Worm (Caenorhabditis elegans) whole organism, mixed stage, embryonic: ENCODE data around the gene cyp-14A5.
"Not testable (repeated sequence)": the region's sequence is repeated elsewhere in the genome, so short reads cannot be mapped to it uniquely, and the experiment has no call there.

Experiments
- bed-3 ChIP-seq: fragments of 200-800 bp; sonication (Bioruptor generic); optimal IDR thresholded peaks from 3 replicates; lab custom pipeline; 2018; ENCODE audit warnings: mild to moderate bottlenecking, missing genetic modification characterization, moderate library complexity, missing compliant biosample characterization
- blmp-1 ChIP-seq: fragments of 150-350 bp; optimal IDR thresholded peaks from 2 replicates; lab custom pipeline; 2014; ENCODE audit warnings: missing biosample characterization, missing genetic modification characterization
- ceh-39 ChIP-seq: fragments of 150-350 bp; optimal IDR thresholded peaks from 2 replicates; lab custom pipeline; 2014; ENCODE audit warnings: missing biosample characterization, missing genetic modification characterization
- ceh-43 ChIP-seq: fragments of 200-800 bp; sonication (Bioruptor generic); optimal IDR thresholded peaks from 2 replicates; lab custom pipeline; 2018; ENCODE audit warnings: mild to moderate bottlenecking, missing genetic modification characterization, moderate library complexity, missing compliant biosample characterization
- ceh-83 ChIP-seq: fragments of 200-800 bp; sonication (Bioruptor generic); optimal IDR thresholded peaks from 2 replicates; lab custom pipeline; 2018; ENCODE audit warnings: mild to moderate bottlenecking, missing genetic modification characterization, missing compliant biosample characterization
- ces-1 ChIP-seq: fragments of 150-350 bp; optimal IDR thresholded peaks from 2 replicates; lab custom pipeline; 2014; ENCODE audit warnings: missing biosample characterization, missing genetic modification reagents, missing genetic modification characterization
- cnd-1 ChIP-seq: fragments of 200-800 bp; sonication (Bioruptor generic); optimal IDR thresholded peaks from 2 replicates; lab custom pipeline; 2018; ENCODE audit warnings: mild to moderate bottlenecking, missing genetic modification characterization, missing compliant biosample characterization
- drap-1 ChIP-seq: fragments of 200-800 bp; sonication (Bioruptor generic); optimal IDR thresholded peaks from 3 replicates; lab custom pipeline; 2018; ENCODE audit warnings: mild to moderate bottlenecking, missing genetic modification characterization, missing compliant biosample characterization
- elt-1 ChIP-seq: sonication (generic microtip); optimal IDR thresholded peaks from 2 replicates; lab custom pipeline; 2017; ENCODE audit warnings: missing genetic modification characterization, mild to moderate bottlenecking, missing compliant biosample characterization, antibody characterized with exemption, moderate library complexity, borderline replicate concordance; ENCODE audit not compliant: insufficient read depth
- flh-1 ChIP-seq: fragments of 200-800 bp; sonication (Bioruptor generic); optimal IDR thresholded peaks from 2 replicates; lab custom pipeline; 2018; ENCODE audit warnings: mild to moderate bottlenecking, missing genetic modification characterization, moderate library complexity, missing compliant biosample characterization
- ham-2 ChIP-seq: fragments of 200-800 bp; sonication (Bioruptor generic); optimal IDR thresholded peaks from 2 replicates; lab custom pipeline; 2018; ENCODE audit warnings: mild to moderate bottlenecking, missing genetic modification characterization, missing compliant biosample characterization
- hlh-1 ChIP-seq: fragments of 150-350 bp; optimal IDR thresholded peaks from 2 replicates; lab custom pipeline; 2014; ENCODE audit warnings: missing biosample characterization, missing genetic modification reagents, missing genetic modification characterization
- lin-13 ChIP-seq: fragments of 150-350 bp; optimal IDR thresholded peaks from 2 replicates; lab custom pipeline; 2014; ENCODE audit warnings: missing biosample characterization, missing genetic modification characterization
- lin-32 ChIP-seq: fragments of 200-800 bp; sonication (Bioruptor generic); optimal IDR thresholded peaks from 2 replicates; lab custom pipeline; 2018; ENCODE audit warnings: mild to moderate bottlenecking, missing genetic modification characterization, missing compliant biosample characterization
- mab-5 ChIP-seq: fragments of 150-350 bp; optimal IDR thresholded peaks from 2 replicates; lab custom pipeline; 2014; ENCODE audit warnings: missing biosample characterization, missing genetic modification characterization
- mep-1 ChIP-seq: fragments of 150-350 bp; optimal IDR thresholded peaks from 2 replicates; lab custom pipeline; 2017; ENCODE audit warnings: missing biosample characterization, missing genetic modification reagents, missing genetic modification characterization, inconsistent platforms
- nhr-12 ChIP-seq: fragments of 150-350 bp; optimal IDR thresholded peaks from 2 replicates; lab custom pipeline; 2014; ENCODE audit warnings: missing biosample characterization, missing genetic modification characterization
- nhr-237 ChIP-seq: fragments of 150-350 bp; optimal IDR thresholded peaks from 2 replicates; lab custom pipeline; 2014; ENCODE audit warnings: missing biosample characterization, missing genetic modification characterization
- nhr-76 ChIP-seq: sonication (generic microtip); optimal IDR thresholded peaks from 2 replicates; lab custom pipeline; 2017; ENCODE audit warnings: missing biosample characterization, missing genetic modification characterization
- pha-4 ChIP-seq: fragments of 150-350 bp; optimal IDR thresholded peaks from 2 replicates; lab custom pipeline; 2018; ENCODE audit warnings: missing biosample characterization, missing genetic modification reagents, missing genetic modification characterization
- sem-2 ChIP-seq: fragments of 200-800 bp; sonication (Bioruptor generic); optimal IDR thresholded peaks from 2 replicates; lab custom pipeline; 2018; ENCODE audit warnings: mild to moderate bottlenecking, missing genetic modification characterization, missing compliant biosample characterization
- snpc-4 ChIP-seq: fragments of 150-350 bp; optimal IDR thresholded peaks from 2 replicates; lab custom pipeline; 2014; ENCODE audit warnings: missing biosample characterization, missing genetic modification characterization
- sptf-1 ChIP-seq: sonication (generic microtip); optimal IDR thresholded peaks from 2 replicates; lab custom pipeline; 2017; ENCODE audit warnings: mild to moderate bottlenecking, missing genetic modification characterization, moderate library complexity, missing compliant biosample characterization
- tbx-8 ChIP-seq: fragments of 200-800 bp; sonication (Bioruptor generic); optimal IDR thresholded peaks from 2 replicates; lab custom pipeline; 2018; ENCODE audit warnings: mild to moderate bottlenecking, missing genetic modification characterization, moderate library complexity, missing compliant biosample characterization
- unc-120 ChIP-seq: sonication (generic microtip); optimal IDR thresholded peaks from 2 replicates; lab custom pipeline; 2017; ENCODE audit warnings: missing genetic modification characterization, missing compliant biosample characterization; ENCODE audit not compliant: poor library complexity, severe bottlenecking
- unc-39 ChIP-seq: fragments of 150-350 bp; optimal IDR thresholded peaks from 2 replicates; lab custom pipeline; 2014; ENCODE audit warnings: missing biosample characterization, missing genetic modification characterization
- unc-62 ChIP-seq: fragments of 150-350 bp; optimal IDR thresholded peaks from 2 replicates; lab custom pipeline; 2014; ENCODE audit warnings: missing biosample characterization, missing genetic modification reagents, missing genetic modification characterization
- ztf-11 ChIP-seq: fragments of 150-350 bp; optimal IDR thresholded peaks from 2 replicates; lab custom pipeline; 2014; ENCODE audit warnings: missing biosample characterization, missing genetic modification characterization

Gene cyp-14A5

ce11 chrV:5423120-5423519 lies at the start of gene cyp-14A5:
cyp-14A5 (minus strand) TSS chrV:5423282.
- TF ChIP-seq elt-1 (tag; lab: Kevin White, UChicago) (peak; percentile 2), sptf-1 (tag; lab: Kevin White, UChicago) (no peak)

- TF ChIP-seq bed-3 (GFP tag; lab: Kevin White, UChicago); nhr-12; unc-39 (tag; lab: Kevin White, UChicago): not testable (repeated sequence)
Observed at ce11 chrV:5470930-5471329, 47.8 kb upstream of the cyp-14A5 start, which contains the start of gene ZC317.7. ZC317.7 (minus strand) TSS chrV:5471030.

ce11 chrV:5468489-5468888 lies 45.4 kb upstream of the cyp-14A5 start, which contains the start of gene ZC317.6:
ZC317.6 (minus strand) TSS chrV:5468589.
- TF ChIP-seq mep-1 (tag; lab: Kevin White, UChicago); ham-2 (GFP tag; lab: Kevin White, UChicago); drap-1 (GFP tag; lab: Kevin White, UChicago): not testable (repeated sequence)
- TF ChIP-seq, all 35 proteins: peak for 0; not testable (repeated sequence) for 35

- TF ChIP-seq ces-1 (GFP tag; lab: Kevin White, UChicago) (no peak), bed-3 (GFP tag; lab: Kevin White, UChicago) (no peak), flh-1 (no peak), ceh-39 (tag; lab: Kevin White, UChicago) (no peak), hlh-1 (no peak), mep-1 (tag; lab: Kevin White, UChicago) (no peak), snpc-4 (tag; lab: Kevin White, UChicago) (no peak), ceh-83 (GFP tag; lab: Kevin White, UChicago) (no peak), sptf-1 (tag; lab: Kevin White, UChicago) (no peak), mab-5 (tag; lab: Kevin White, UChicago) (no peak), ztf-11 (tag; lab: Kevin White, UChicago) (no peak), blmp-1 (tag; lab: Kevin White, UChicago) (no peak), unc-120 (tag; lab: Kevin White, UChicago) (no peak)
Observed at ce11 chrV:5465335-5465734, 42.3 kb upstream of the cyp-14A5 start, which contains the start of gene srg-68. srg-68 (minus strand) TSS chrV:5465435.

- no peak for TF ChIP-seq unc-39 (tag; lab: Kevin White, UChicago)
- TF ChIP-seq lin-13 (tag; lab: Kevin White, UChicago), result no peak
- no peak for TF ChIP-seq lin-32 (GFP tag; lab: Kevin White, UChicago)
- no peak for TF ChIP-seq sptf-1 (tag; lab: Kevin White, UChicago)
- no peak for TF ChIP-seq sem-2 (GFP tag; lab: Kevin White, UChicago)
- TF ChIP-seq ces-1 (GFP tag; lab: Kevin White, UChicago), result no peak
- TF ChIP-seq unc-120 (tag; lab: Kevin White, UChicago), result no peak
- no peak for TF ChIP-seq ceh-83 (GFP tag; lab: Kevin White, UChicago)
- TF ChIP-seq nhr-76 (tag; lab: Kevin White, UChicago), result no peak
- TF ChIP-seq nhr-12, result no peak
- TF ChIP-seq cnd-1 (tag; lab: Kevin White, UChicago), result no peak
- TF ChIP-seq ceh-43 (GFP tag; lab: Kevin White, UChicago), result no peak
- no peak for TF ChIP-seq unc-62 (GFP tag; lab: Kevin White, UChicago)
Observed at ce11 chrV:5462894-5463293, 39.8 kb upstream of the cyp-14A5 start, which contains the start of gene srg-67. srg-67 (minus strand) TSS chrV:5462994.

ce11 chrV:5459806-5460205 lies 36.7 kb upstream of the cyp-14A5 start, which contains the start of gene ZC317.2:
ZC317.2 (plus strand) TSS chrV:5460106.
- TF ChIP-seq tbx-8 (GFP tag; lab: Kevin White, UChicago) (no peak), lin-13 (tag; lab: Kevin White, UChicago) (no peak)

ce11 chrV:5454955-5455354 lies 31.9 kb upstream of the cyp-14A5 start:
- TF ChIP-seq ces-1 (GFP tag; lab: Kevin White, UChicago) (peak; percentile 9), nhr-237 (no peak), ceh-39 (tag; lab: Kevin White, UChicago) (no peak), pha-4 (tag; lab: Kevin White, UChicago) (no peak)
